Worm (Caenorhabditis elegans) whole organism, L1 larva: ENCODE results near the gene csc-1.

Experiments
- C16A3.4 ChIP-seq: fragments of 150-350 bp; optimal IDR thresholded peaks from 2 replicates; lab custom pipeline; 2014; ENCODE audit warnings: missing biosample characterization, missing genetic modification characterization
- Y116A8C.19 ChIP-seq: sonication (generic microtip); optimal IDR thresholded peaks from 2 replicates; lab custom pipeline; 2016; ENCODE audit warnings: missing compliant biosample characterization, missing genetic modification characterization, borderline replicate concordance
- aha-1 ChIP-seq: fragments of 150-350 bp; optimal IDR thresholded peaks from 2 replicates; lab custom pipeline; 2014; ENCODE audit warnings: missing biosample characterization, missing genetic modification characterization
- aly-2 ChIP-seq: fragments of 150-350 bp; optimal IDR thresholded peaks from 2 replicates; lab custom pipeline; 2014; ENCODE audit warnings: missing biosample characterization, missing genetic modification characterization
- ceh-90 ChIP-seq: sonication (generic microtip); optimal IDR thresholded peaks from 2 replicates; lab custom pipeline; 2016; ENCODE audit warnings: missing genetic modification characterization, missing compliant biosample characterization
- ces-1 ChIP-seq: fragments of 150-350 bp; optimal IDR thresholded peaks from 2 replicates; lab custom pipeline; 2014; ENCODE audit warnings: missing biosample characterization, missing genetic modification reagents, missing genetic modification characterization
- dsc-1 ChIP-seq: sonication (generic microtip); optimal IDR thresholded peaks from 2 replicates; lab custom pipeline; 2016; ENCODE audit warnings: mild to moderate bottlenecking, missing genetic modification characterization, missing compliant biosample characterization
- efl-1 ChIP-seq, 4 experiments: fragments of 150-350 bp; optimal IDR thresholded peaks in 3 of 4; peaks in 1 of 4; 1 replicate in 1 of 4; 2 replicates in 3 of 4; lab custom pipeline; 2014; ENCODE audit warnings: missing biosample characterization in 2 of 4, missing genetic modification characterization in 2 of 4, missing genetic modification reagents in 2 of 4
- egl-27 ChIP-seq, 2 experiments: fragments of 150-350 bp in 1 of 2; sonication (generic microtip); optimal IDR thresholded peaks; 3 replicates each; lab custom pipeline; 2017 to 2018; ENCODE audit warnings: missing biosample characterization in 2 of 2, missing genetic modification characterization in 2 of 2, missing genetic modification reagents in 2 of 2
- elt-2 ChIP-seq: sonication (generic microtip); optimal IDR thresholded peaks from 2 replicates; lab custom pipeline; 2016; ENCODE audit warnings: missing genetic modification characterization, mild to moderate bottlenecking, inconsistent platforms, missing compliant biosample characterization, missing genetic modification reagents
- elt-3 ChIP-seq, 6 experiments: fragments of 150-350 bp in 1 of 6; sonication (generic microtip); optimal IDR thresholded peaks; 2 replicates each; lab custom pipeline; 2017 to 2018; ENCODE audit warnings: missing biosample characterization in 6 of 6, missing genetic modification characterization in 6 of 6, inconsistent platforms in 1 of 6
- ets-5 ChIP-seq: fragments of 200-800 bp; sonication (Bioruptor generic); IDR thresholded peaks from 2 replicates; pipeline ENCODE4 v1.3.6; 2022; ENCODE audit warnings: missing genetic modification characterization, missing compliant biosample characterization
- fos-1 ChIP-seq: fragments of 150-350 bp; optimal IDR thresholded peaks from 2 replicates; lab custom pipeline; 2014; ENCODE audit warnings: missing biosample characterization, missing genetic modification characterization
- grh-1 ChIP-seq: fragments of 200-800 bp; sonication (Bioruptor generic); IDR thresholded peaks from 2 replicates; pipeline ENCODE4 v1.3.6; 2022; ENCODE audit warnings: missing genetic modification reagents, missing genetic modification characterization, missing compliant biosample characterization
- hlh-17 ChIP-seq: fragments of 200-800 bp; sonication (Bioruptor generic); optimal IDR thresholded peaks from 2 replicates; lab custom pipeline; 2018; ENCODE audit warnings: missing genetic modification characterization, mild to moderate bottlenecking, missing compliant biosample characterization, moderate library complexity, borderline replicate concordance
- hlh-4 ChIP-seq: sonication (generic microtip); optimal IDR thresholded peaks from 2 replicates; lab custom pipeline; 2016; ENCODE audit warnings: mild to moderate bottlenecking, missing genetic modification characterization, missing compliant biosample characterization
- lin-13 ChIP-seq: fragments of 150-350 bp; optimal IDR thresholded peaks from 2 replicates; lab custom pipeline; 2014; ENCODE audit warnings: missing biosample characterization, missing genetic modification reagents, missing genetic modification characterization
- lin-35 ChIP-seq, 2 experiments: fragments of 150-350 bp; optimal IDR thresholded peaks; 2 replicates each; lab custom pipeline; 2014; ENCODE audit warnings: missing biosample characterization in 2 of 2, missing genetic modification characterization in 2 of 2, missing genetic modification reagents in 2 of 2
- lsy-2 ChIP-seq, 2 experiments: fragments of 150-350 bp; optimal IDR thresholded peaks; 2 replicates each; lab custom pipeline; 2014; ENCODE audit warnings: missing biosample characterization in 2 of 2, missing genetic modification characterization in 2 of 2
- mef-2 ChIP-seq: fragments of 150-350 bp; optimal IDR thresholded peaks from 2 replicates; lab custom pipeline; 2014; ENCODE audit warnings: missing biosample characterization, missing genetic modification characterization
- nhr-19 ChIP-seq: fragments of 200-800 bp; sonication (Bioruptor generic); conservative IDR thresholded peaks from 2 replicates; pipeline ENCODE4 v1.3.6; 2022; ENCODE audit warnings: missing genetic modification characterization, missing compliant biosample characterization
- nhr-47 ChIP-seq: sonication (generic microtip); optimal IDR thresholded peaks from 2 replicates; lab custom pipeline; 2016; ENCODE audit warnings: mild to moderate bottlenecking, missing genetic modification characterization, moderate library complexity, missing compliant biosample characterization
- nhr-71 ChIP-seq: sonication (generic microtip); optimal IDR thresholded peaks from 2 replicates; lab custom pipeline; 2016; ENCODE audit warnings: mild to moderate bottlenecking, missing genetic modification characterization, moderate library complexity, missing compliant biosample characterization
- nhr-76 ChIP-seq: sonication (generic microtip); optimal IDR thresholded peaks from 2 replicates; lab custom pipeline; 2017; ENCODE audit warnings: missing biosample characterization, missing genetic modification characterization
- nhr-85 ChIP-seq: sonication (generic microtip); peaks from one replicate; lab custom pipeline; 2016; ENCODE audit warnings: missing genetic modification characterization, inconsistent platforms, missing compliant biosample characterization
- pqm-1 ChIP-seq: sonication (generic microtip); optimal IDR thresholded peaks from 3 replicates; lab custom pipeline; 2017; ENCODE audit warnings: missing biosample characterization, missing genetic modification characterization
- rnt-1 ChIP-seq: sonication (generic microtip); optimal IDR thresholded peaks from 2 replicates; lab custom pipeline; 2016; ENCODE audit warnings: mild to moderate bottlenecking, missing genetic modification characterization, moderate library complexity, missing compliant biosample characterization
- swsn-7 ChIP-seq: sonication (generic microtip); optimal IDR thresholded peaks from 2 replicates; lab custom pipeline; 2016; ENCODE audit warnings: missing genetic modification characterization, missing compliant biosample characterization
- tbx-2 ChIP-seq: sonication (generic microtip); optimal IDR thresholded peaks from 2 replicates; lab custom pipeline; 2016; ENCODE audit warnings: missing genetic modification characterization, missing compliant biosample characterization
- tlp-1 ChIP-seq: fragments of 150-350 bp; optimal IDR thresholded peaks from 2 replicates; lab custom pipeline; 2014; ENCODE audit warnings: missing biosample characterization, missing genetic modification characterization
- unc-30 ChIP-seq: sonication (generic microtip); optimal IDR thresholded peaks from 2 replicates; lab custom pipeline; 2017; ENCODE audit warnings: missing biosample characterization, missing genetic modification characterization
- unc-98 ChIP-seq: fragments of 200-800 bp; sonication (Bioruptor generic); IDR thresholded peaks from 2 replicates; pipeline ENCODE4 v1.3.6; 2022; ENCODE audit warnings: missing genetic modification characterization, missing compliant biosample characterization
- vab-15 ChIP-seq: sonication (generic microtip); optimal IDR thresholded peaks from 2 replicates; lab custom pipeline; 2017; ENCODE audit warnings: missing genotype, mild to moderate bottlenecking, missing genetic modification characterization, missing compliant biosample characterization
- zag-1 ChIP-seq: fragments of 150-350 bp; optimal IDR thresholded peaks from 2 replicates; lab custom pipeline; 2014; ENCODE audit warnings: missing biosample characterization, missing genetic modification characterization
- zip-4 ChIP-seq: fragments of 200-800 bp; sonication (Bioruptor generic); optimal IDR thresholded peaks from 2 replicates; lab custom pipeline; 2018; ENCODE audit warnings: mild to moderate bottlenecking, missing genetic modification characterization, moderate library complexity, missing compliant biosample characterization
- ztf-11 ChIP-seq, 2 experiments: sonication (generic microtip); optimal IDR thresholded peaks; 2 replicates each; lab custom pipeline; 2016 to 2017; ENCODE audit warnings: missing genetic modification characterization in 2 of 2, missing biosample characterization in 1 of 2, missing compliant biosample characterization in 1 of 2
- ztf-4 ChIP-seq: fragments of 150-350 bp; optimal IDR thresholded peaks from 2 replicates; lab custom pipeline; 2014; ENCODE audit warnings: missing biosample characterization, missing genetic modification characterization

The csc-1 gene

ce11 chrII:13632238-13632637 is 35.5 kb downstream of the csc-1 start, which contains the start of gene tag-10:
TSS of gene tag-10 (plus strand) at chrII:13632584.
- no peak for TF ChIP-seq hlh-17 (GFP tag; lab: Kevin White, UChicago)
- no peak for TF ChIP-seq lin-13
- no peak for TF ChIP-seq egl-27 (tag; optimal IDR thresholded peaks at IDR 0.05; lab: Kevin White, UChicago)
- no peak for TF ChIP-seq unc-98 (GFP tag; lab: Robert Waterston, UW)
- TF ChIP-seq elt-2 (tag; lab: Kevin White, UChicago), result peak; percentile 18
- no peak for TF ChIP-seq ces-1 (GFP tag; lab: Kevin White, UChicago)
- TF ChIP-seq ztf-4 (tag; lab: Kevin White, UChicago), result no peak
- TF ChIP-seq aha-1 (tag; lab: Kevin White, UChicago), result no peak
- peak; percentile 4 for TF ChIP-seq rnt-1 (tag; lab: Kevin White, UChicago)
- TF ChIP-seq vab-15 (tag; lab: Kevin White, UChicago), result no peak
- TF ChIP-seq C16A3.4 (tag; lab: Kevin White, UChicago), result no peak
- TF ChIP-seq elt-3 (tag; optimal IDR thresholded peaks at IDR 0.05; lab: Kevin White, UChicago), result no peak

ce11 chrII:13636596-13636995 is 39.8 kb downstream of the csc-1 start:
- TF ChIP-seq ceh-90 (no peak), zag-1 (tag; lab: Kevin White, UChicago) (no peak), grh-1 (GFP tag; lab: Robert Waterston, UW) (no peak), aly-2 (tag; lab: Kevin White, UChicago) (no peak), unc-30 (tag; lab: Kevin White, UChicago) (no peak), zip-4 (GFP tag; lab: Kevin White, UChicago) (no peak), tlp-1 (tag; lab: Kevin White, UChicago) (no peak), dsc-1 (tag; lab: Kevin White, UChicago) (no peak), ets-5 (GFP tag; lab: Robert Waterston, UW) (no peak), pqm-1 (tag; lab: Kevin White, UChicago) (no peak), aha-1 (tag; lab: Kevin White, UChicago) (no peak), tbx-2 (tag; lab: Kevin White, UChicago) (no peak), fos-1 (tag; lab: Kevin White, UChicago) (no peak), rnt-1 (tag; lab: Kevin White, UChicago) (no peak)

- no peak for TF ChIP-seq lsy-2 (tag; optimal IDR thresholded peaks at IDR 0.05; lab: Kevin White, UChicago)
- no peak for TF ChIP-seq nhr-76 (tag; lab: Kevin White, UChicago)
- no peak for TF ChIP-seq aha-1 (tag; lab: Kevin White, UChicago)
- no peak for TF ChIP-seq swsn-7 (tag; lab: Kevin White, UChicago)
- TF ChIP-seq nhr-47 (tag; lab: Kevin White, UChicago), result no peak
- TF ChIP-seq nhr-71 (tag; lab: Kevin White, UChicago), result no peak
- no peak for TF ChIP-seq ztf-11 (tag; optimal IDR thresholded peaks at IDR 0.05; lab: Kevin White, UChicago)
- TF ChIP-seq, all 84 proteins: peak for 0
Measured at ce11 chrII:13637464-13637863, 40.7 kb downstream of the csc-1 start.

ce11 chrII:13637941-13638489 is 41.3 kb downstream of the csc-1 start, which contains the start of gene phdh-1:
TSS of gene phdh-1 (minus strand) at chrII:13638480.
- no peak for TF ChIP-seq Y116A8C.19 (tag; lab: Kevin White, UChicago)
- TF ChIP-seq efl-1 (optimal IDR thresholded peaks at IDR 0.05; lab: Kevin White, UChicago), result no peak
- TF ChIP-seq efl-1 (GFP tag; optimal IDR thresholded peaks at IDR 0.05 in 1 of 2; lab: Kevin White, UChicago), result peak in 1 of 2 experiments; percentile 69
- TF ChIP-seq nhr-19 (GFP tag; lab: Robert Waterston, UW), result 0 out of 2 replicates have a peak, but pooled peaks have one; percentile 35
- TF ChIP-seq hlh-4 (tag; lab: Kevin White, UChicago), result no peak
- peak in 1 of 2 experiments; percentile 44 for TF ChIP-seq lin-35 (GFP tag; optimal IDR thresholded peaks at IDR 0.05; lab: Kevin White, UChicago)
- TF ChIP-seq nhr-85 (tag; lab: Kevin White, UChicago), result peak; percentile 78
- no peak for TF ChIP-seq mef-2 (tag; lab: Kevin White, UChicago)
